ENCODE assay signal across 1 fruit fly cellular context in the genomic region with DNA sequence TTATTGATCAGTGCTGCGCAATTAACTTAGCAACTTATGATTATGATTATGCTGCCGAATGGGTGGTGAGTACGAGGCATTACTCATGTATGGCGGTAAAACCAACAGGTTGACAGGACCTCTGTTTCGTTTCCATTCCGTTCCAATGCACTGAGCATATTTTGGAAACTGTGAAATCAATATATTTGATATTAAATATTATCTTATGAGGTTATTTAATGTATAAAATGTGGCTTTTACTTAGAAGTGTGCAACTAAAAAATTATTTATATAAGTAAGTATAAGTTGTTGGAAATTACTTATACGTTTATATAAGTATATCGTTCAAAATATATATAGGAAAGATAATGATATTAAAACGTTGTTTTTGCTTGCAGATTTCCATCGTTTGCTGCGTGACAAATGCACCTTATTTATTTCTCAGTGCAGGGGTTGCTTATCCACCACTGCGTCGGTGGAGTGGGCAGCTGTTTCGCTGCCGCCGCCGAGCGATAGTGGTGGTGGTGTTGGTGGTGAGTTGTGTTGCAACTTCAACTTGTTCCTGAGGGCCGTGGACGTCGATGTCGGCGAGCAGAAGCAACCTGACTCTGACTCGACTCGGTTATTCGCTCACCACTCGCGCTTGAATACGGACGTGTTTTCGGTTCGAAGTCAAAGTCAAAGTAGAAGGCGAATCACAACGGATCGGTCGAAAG.
TF ChIP-seq lines count a peak whose summit lies in the region.

A gene (plus strand): TSS at position 568 of the 695 bp plus-strand sequence.

TF ChIP-seq in whole organism, embryonic, 481 proteins besides CTCF, POLR2A, EP300 and RAD21 (continued from another document and continues in another):
- TF ChIP-seq CG1233 (GFP tag; optimal IDR thresholded peaks at IDR 0.05; lab: Kevin White, UChicago) (peak; percentile 80), CG17361 (GFP tag; IDR thresholded peaks at IDR 0.05; lab: Robert Waterston, UW) (peak; percentile 95), abd-A (tag; optimal IDR thresholded peaks at IDR 0.05; lab: Kevin White, UChicago) (no peak), CG12744 (GFP tag; optimal IDR thresholded peaks at IDR 0.05; lab: Kevin White, UChicago) (no peak), wdn (GFP tag; IDR thresholded peaks at IDR 0.05; lab: Robert Waterston, UW) (0 out of 2 replicates have a peak, but pooled peaks have one; percentile 20), luna (GFP tag; optimal IDR thresholded peaks at IDR 0.05; lab: Kevin White, UChicago) (no peak), Sin3A (optimal IDR thresholded peaks at IDR 0.05; lab: Kevin White, UChicago) (no peak), CG11093 (GFP tag; IDR thresholded peaks at IDR 0.05; lab: Robert Waterston, UW) (peak; percentile 71), CG2129 (GFP tag; IDR thresholded peaks at IDR 0.05; lab: Robert Waterston, UW; ENCODE audit: partially characterized antibody) (no peak), CG2889 (GFP tag; IDR thresholded peaks at IDR 0.05; lab: Robert Waterston, UW) (0 out of 3 replicates have a peak, but pooled peaks have one; percentile 38), Doc3 (GFP tag; IDR thresholded peaks at IDR 0.05; lab: Robert Waterston, UW; ENCODE audit: partially characterized antibody) (no peak), CG6813 (GFP tag; optimal IDR thresholded peaks at IDR 0.05; lab: Kevin White, UChicago) (peak; percentile 87), fru (optimal IDR thresholded peaks at IDR 0.05; lab: Kevin White, UChicago) (no peak), CG12769 (tag; optimal IDR thresholded peaks at IDR 0.05; lab: Kevin White, UChicago) (no peak), E2f1 (GFP tag; IDR thresholded peaks at IDR 0.05; lab: Robert Waterston, UW) (peak; percentile 66), CG12236 (GFP tag; optimal IDR thresholded peaks at IDR 0.05; lab: Kevin White, UChicago) (no peak), CG17912 (GFP tag; optimal IDR thresholded peaks at IDR 0.05; lab: Kevin White, UChicago) (no peak), Bgb (GFP tag; IDR thresholded peaks at IDR 0.05; lab: Robert Waterston, UW; ENCODE audit: partially characterized antibody) (no peak), pb (GFP tag; optimal IDR thresholded peaks at IDR 0.05; lab: Kevin White, UChicago) (no peak), danr (GFP tag; IDR thresholded peaks at IDR 0.05; lab: Robert Waterston, UW) (peak; percentile 56; the same call in 1 of the 2 replicates), lola (GFP tag; optimal IDR thresholded peaks at IDR 0.05; lab: Kevin White, UChicago) (peak in 1 of 3 experiments; percentile 92), CG7556 (GFP tag; optimal IDR thresholded peaks at IDR 0.05; lab: Kevin White, UChicago) (peak; percentile 95), Dref (GFP tag; IDR thresholded peaks at IDR 0.05; lab: Robert Waterston, UW) (0 out of 2 replicates have a peak, but pooled peaks have one; percentile 33), zfh1 (GFP tag; IDR thresholded peaks at IDR 0.05; lab: Robert Waterston, UW) (peak; percentile 69; the same call in 2 of the 3 replicates), CG12071 (GFP tag; optimal IDR thresholded peaks at IDR 0.05; lab: Kevin White, UChicago) (no peak), Poxn (GFP tag; IDR thresholded peaks at IDR 0.05; lab: Robert Waterston, UW) (no peak), hth (optimal IDR thresholded peaks at IDR 0.05; lab: Kevin White, UChicago) (no peak), Drgx (GFP tag; IDR thresholded peaks at IDR 0.05; lab: Robert Waterston, UW) (peak; percentile 72), nom (GFP tag; optimal IDR thresholded peaks at IDR 0.05; lab: Kevin White, UChicago) (peak; percentile 81), cg (GFP tag; optimal IDR thresholded peaks at IDR 0.05; lab: Kevin White, UChicago) (peak; percentile 10), CG8388 (GFP tag; optimal IDR thresholded peaks at IDR 0.05; lab: Kevin White, UChicago) (peak; percentile 87), CG14014 (GFP tag; IDR thresholded peaks at IDR 0.05; lab: Robert Waterston, UW) (peak; percentile 46; the same call in 1 of the 2 replicates), Pdp1 (GFP tag; optimal IDR thresholded peaks at IDR 0.05; lab: Kevin White, UChicago) (peak; percentile 14 to 57), slou (GFP tag; optimal IDR thresholded peaks at IDR 0.05; lab: Kevin White, UChicago) (peak; percentile 61), bsh (GFP tag; optimal IDR thresholded peaks at IDR 0.05; lab: Kevin White, UChicago) (peak; percentile 70 to 89), inv (GFP tag; IDR thresholded peaks at IDR 0.05; lab: Robert Waterston, UW; ENCODE audit: partially characterized antibody) (no peak), Hr39 (optimal IDR thresholded peaks at IDR 0.05; lab: Kevin White, UChicago) (no peak), Mad (GFP tag; optimal IDR thresholded peaks at IDR 0.05; lab: Kevin White, UChicago) (peak; percentile 8), ab (GFP tag; optimal IDR thresholded peaks at IDR 0.05; lab: Kevin White, UChicago) (no peak), CG1832 (GFP tag; optimal IDR thresholded peaks at IDR 0.05; lab: Kevin White, UChicago) (no peak), Asciz (GFP tag; optimal IDR thresholded peaks at IDR 0.05; lab: Kevin White, UChicago) (peak; percentile 75), Gsc (GFP tag; IDR thresholded peaks at IDR 0.05; lab: Robert Waterston, UW) (no peak), CG9437 (GFP tag; optimal IDR thresholded peaks at IDR 0.05; lab: Kevin White, UChicago) (peak; percentile 80), CG17612 (GFP tag; IDR thresholded peaks at IDR 0.05; lab: Robert Waterston, UW) (no peak), Dbx (GFP tag; IDR thresholded peaks at IDR 0.05; lab: Robert Waterston, UW) (0 out of 3 replicates have a peak, but pooled peaks have one; percentile 19), CG4328 (GFP tag; optimal IDR thresholded peaks at IDR 0.05; lab: Kevin White, UChicago) (peak; percentile 78), CG3065 (GFP tag; optimal IDR thresholded peaks at IDR 0.05; lab: Kevin White, UChicago) (peak; percentile 51), br (optimal IDR thresholded peaks at IDR 0.05; lab: Kevin White, UChicago) (no peak), CG15269 (tag; optimal IDR thresholded peaks at IDR 0.05; lab: Kevin White, UChicago) (peak; percentile 77), CG7928 (GFP tag; optimal IDR thresholded peaks at IDR 0.05; lab: Kevin White, UChicago) (peak; percentile 26), CG17328 (GFP tag; IDR thresholded peaks at IDR 0.05; lab: Robert Waterston, UW) (peak; percentile 69), CG13123 (GFP tag; optimal IDR thresholded peaks at IDR 0.05; lab: Kevin White, UChicago) (peak; percentile 65), Dad (GFP tag; optimal IDR thresholded peaks at IDR 0.05; lab: Kevin White, UChicago) (peak; percentile 34), Blimp-1 (GFP tag; optimal IDR thresholded peaks at IDR 0.05; lab: Kevin White, UChicago) (peak; percentile 86), CG10274 (GFP tag; optimal IDR thresholded peaks at IDR 0.05; lab: Kevin White, UChicago) (peak; percentile 16), CG7786 (GFP tag; optimal IDR thresholded peaks at IDR 0.05; lab: Kevin White, UChicago) (peak; percentile 4), CG18764 (GFP tag; optimal IDR thresholded peaks at IDR 0.05; lab: Kevin White, UChicago) (peak; percentile 71), toy (GFP tag; IDR thresholded peaks at IDR 0.05; lab: Robert Waterston, UW) (no peak), Nf-YA (GFP tag; IDR thresholded peaks at IDR 0.05; lab: Robert Waterston, UW) (no peak), odd (GFP tag; optimal IDR thresholded peaks at IDR 0.05; lab: Kevin White, UChicago) (peak; percentile 79), CG16815 (GFP tag; optimal IDR thresholded peaks at IDR 0.05; lab: Kevin White, UChicago) (peak; percentile 86), Dip2 (GFP tag; IDR thresholded peaks at IDR 0.05; lab: Robert Waterston, UW) (no peak), CG11695 (GFP tag; IDR thresholded peaks at IDR 0.05; lab: Robert Waterston, UW) (peak; percentile 69), nerfin-2 (GFP tag; IDR thresholded peaks at IDR 0.05; lab: Robert Waterston, UW; ENCODE audit: partially characterized antibody) (no peak), ash1 (GFP tag; optimal IDR thresholded peaks at IDR 0.05; lab: Kevin White, UChicago) (no peak), stwl (tag; optimal IDR thresholded peaks at IDR 0.05; lab: Kevin White, UChicago) (peak; percentile 46), sr (GFP tag; IDR thresholded peaks at IDR 0.05; lab: Robert Waterston, UW) (peak; percentile 38; the same call in 1 of the 3 replicates), Neu2 (GFP tag; optimal IDR thresholded peaks at IDR 0.05; lab: Kevin White, UChicago; ENCODE audit: borderline replicate concordance) (no peak), eve (GFP tag; optimal IDR thresholded peaks at IDR 0.05; lab: Kevin White, UChicago) (no peak), ewg (GFP tag; optimal IDR thresholded peaks at IDR 0.05; lab: Kevin White, UChicago) (peak; percentile 68), gsb (GFP tag; IDR thresholded peaks at IDR 0.05; lab: Robert Waterston, UW) (no peak), hbn (GFP tag; IDR thresholded peaks at IDR 0.05; lab: Robert Waterston, UW; ENCODE audit: partially characterized antibody) (no peak), CG6791 (GFP tag; IDR thresholded peaks at IDR 0.05; lab: Robert Waterston, UW; ENCODE audit: partially characterized antibody) (peak; percentile 43; the same call in 1 of the 3 replicates), CG1024 (GFP tag; IDR thresholded peaks at IDR 0.05; lab: Robert Waterston, UW) (no peak), az2 (GFP tag; optimal IDR thresholded peaks at IDR 0.05; lab: Kevin White, UChicago) (peak; percentile 89), HmgZ (tag; optimal IDR thresholded peaks at IDR 0.05; lab: Kevin White, UChicago) (peak; percentile 27), sqz (GFP tag; optimal IDR thresholded peaks at IDR 0.05; lab: Kevin White, UChicago) (peak; percentile 78), gem (tag; optimal IDR thresholded peaks at IDR 0.05; lab: Kevin White, UChicago) (peak; percentile 94), CG10209 (GFP tag; optimal IDR thresholded peaks at IDR 0.05; lab: Kevin White, UChicago) (peak; percentile 85), nerfin-1 (tag; optimal IDR thresholded peaks at IDR 0.05; lab: Kevin White, UChicago) (peak; percentile 77), CG7987 (GFP tag; optimal IDR thresholded peaks at IDR 0.05; lab: Kevin White, UChicago) (no peak), cas (GFP tag; IDR thresholded peaks at IDR 0.05; lab: Robert Waterston, UW) (no peak), B-H2 (GFP tag; optimal IDR thresholded peaks at IDR 0.05; lab: Kevin White, UChicago) (no peak), Hsf (GFP tag; optimal IDR thresholded peaks at IDR 0.05; lab: Kevin White, UChicago) (peak; percentile 69), CG13894 (tag; optimal IDR thresholded peaks at IDR 0.05; lab: Kevin White, UChicago) (peak; percentile 18), CG2875 (GFP tag; optimal IDR thresholded peaks at IDR 0.05; lab: Kevin White, UChicago) (peak; percentile 88), emc (GFP tag; optimal IDR thresholded peaks at IDR 0.05; lab: Kevin White, UChicago) (no peak), CG15696 (tag; optimal IDR thresholded peaks at IDR 0.05; lab: Kevin White, UChicago) (peak; percentile 95), ranshi (GFP tag; IDR thresholded peaks at IDR 0.05; lab: Robert Waterston, UW) (peak; percentile 14; the same call in 1 of the 2 replicates), H2.0 (GFP tag; IDR thresholded peaks at IDR 0.05; lab: Robert Waterston, UW) (0 out of 2 replicates have a peak, but pooled peaks have one; percentile 31), CkIIα-i1 (GFP tag; IDR thresholded peaks at IDR 0.05; lab: Robert Waterston, UW) (no peak), slp2 (GFP tag; optimal IDR thresholded peaks at IDR 0.05; lab: Kevin White, UChicago) (no peak), cato (GFP tag; optimal IDR thresholded peaks at IDR 0.05; lab: Kevin White, UChicago; ENCODE audit: borderline replicate concordance) (peak; percentile 66), CG8478 (optimal IDR thresholded peaks at IDR 0.05; lab: Kevin White, UChicago) (no peak), CG42726 (GFP tag; IDR thresholded peaks at IDR 0.05; lab: Robert Waterston, UW; ENCODE audit: partially characterized antibody) (peak; percentile 32; the same call in 1 of the 2 replicates), scrt (GFP tag; optimal IDR thresholded peaks at IDR 0.05; lab: Kevin White, UChicago) (peak; percentile 94), CG17359 (tag; optimal IDR thresholded peaks at IDR 0.05; lab: Kevin White, UChicago) (peak; percentile 83), CG33557 (GFP tag; optimal IDR thresholded peaks at IDR 0.05; lab: Kevin White, UChicago) (peak; percentile 88), ssp (GFP tag; IDR thresholded peaks at IDR 0.05; lab: Robert Waterston, UW) (peak; percentile 69), fu2 (GFP tag; optimal IDR thresholded peaks at IDR 0.05; lab: Kevin White, UChicago) (no peak), Side (GFP tag; optimal IDR thresholded peaks at IDR 0.05; lab: Kevin White, UChicago) (peak; percentile 41), CG4617 (GFP tag; optimal IDR thresholded peaks at IDR 0.05; lab: Kevin White, UChicago; ENCODE audit: borderline replicate concordance) (peak; percentile 59), prd (optimal IDR thresholded peaks at IDR 0.05; lab: Kevin White, UChicago) (no peak), prd (GFP tag; IDR thresholded peaks at IDR 0.05; lab: Robert Waterston, UW) (peak; percentile 81), CG13287 (GFP tag; IDR thresholded peaks at IDR 0.05; lab: Robert Waterston, UW; ENCODE audit: partially characterized antibody) (no peak), gcm (GFP tag; optimal IDR thresholded peaks at IDR 0.05; lab: Kevin White, UChicago) (peak; percentile 85), fd96Cb (tag; optimal IDR thresholded peaks at IDR 0.05; lab: Kevin White, UChicago) (peak; percentile 85), NFAT (GFP tag; IDR thresholded peaks at IDR 0.05; lab: Robert Waterston, UW) (no peak), CG17568 (GFP tag; optimal IDR thresholded peaks at IDR 0.05; lab: Kevin White, UChicago) (peak; percentile 66), CG14710 (tag; optimal IDR thresholded peaks at IDR 0.05; lab: Kevin White, UChicago) (peak; percentile 94), CG6272 (GFP tag; IDR thresholded peaks at IDR 0.05; lab: Robert Waterston, UW) (peak; percentile 46; the same call in 1 of the 2 replicates), Rfx (GFP tag; IDR thresholded peaks at IDR 0.05; lab: Robert Waterston, UW) (peak; percentile 67), CG6689 (GFP tag; IDR thresholded peaks at IDR 0.05; lab: Robert Waterston, UW) (peak; percentile 80), chif (GFP tag; optimal IDR thresholded peaks at IDR 0.05; lab: Kevin White, UChicago) (peak in 1 of 2 experiments; percentile 64), pan (optimal IDR thresholded peaks at IDR 0.05; lab: Kevin White, UChicago) (no peak), pan (GFP tag; optimal IDR thresholded peaks at IDR 0.05 in 1 of 2, IDR thresholded peaks at IDR 0.05 in 1 of 2) (peak in 1 of 2 experiments; percentile 58), lab (GFP tag; optimal IDR thresholded peaks at IDR 0.05; lab: Kevin White, UChicago) (peak; percentile 88), chinmo (GFP tag; IDR thresholded peaks at IDR 0.05; lab: Robert Waterston, UW; ENCODE audit: partially characterized antibody) (no peak), lilli (GFP tag; optimal IDR thresholded peaks at IDR 0.05; lab: Kevin White, UChicago) (peak; percentile 67), sd (tag; optimal IDR thresholded peaks at IDR 0.05; lab: Kevin White, UChicago) (peak; percentile 33)
